Worm (Caenorhabditis elegans) whole organism, young adult: ENCODE data around the gene T05H10.8.

Source experiments
- B0261.1 ChIP-seq: sonication (generic microtip); optimal IDR thresholded peaks from 2 replicates; lab custom pipeline; 2016; ENCODE audit warnings: mild to moderate bottlenecking, missing genetic modification characterization, moderate library complexity, missing compliant biosample characterization
- B0336.3 ChIP-seq: fragments of 200-800 bp; sonication (Bioruptor generic); IDR thresholded peaks from 2 replicates; pipeline ENCODE4 v1.3.6; 2022; ENCODE audit warnings: missing genetic modification characterization, missing compliant biosample characterization
- Y67H2A.10 ChIP-seq: fragments of 200-800 bp; sonication (Bioruptor generic); conservative IDR thresholded peaks from 2 replicates; pipeline ENCODE4 v1.3.6; 2022; ENCODE audit warnings: missing genetic modification reagents, missing genetic modification characterization, missing compliant biosample characterization
- aptf-2 ChIP-seq: fragments of 200-800 bp; sonication (Bioruptor generic); conservative IDR thresholded peaks from 2 replicates; pipeline ENCODE4 v1.3.6; 2022; ENCODE audit warnings: missing genetic modification reagents, missing genetic modification characterization, missing compliant biosample characterization
- cebp-2 ChIP-seq: fragments of 200-800 bp; sonication (Bioruptor generic); IDR thresholded peaks from 2 replicates; pipeline ENCODE4 v1.3.6; 2022; ENCODE audit warnings: missing genetic modification characterization, missing compliant biosample characterization
- pha-4 ChIP-seq: fragments of 150-350 bp; sonication (generic microtip); optimal IDR thresholded peaks from 2 replicates; lab custom pipeline; 2014; ENCODE audit warnings: missing biosample characterization, missing genetic modification reagents, missing genetic modification characterization
- tbx-9 ChIP-seq: sonication (generic microtip); optimal IDR thresholded peaks from 2 replicates; lab custom pipeline; 2016; ENCODE audit warnings: borderline replicate concordance, missing genetic modification characterization, inconsistent platforms, missing compliant biosample characterization
- unc-62 ChIP-seq: fragments of 150-350 bp; optimal IDR thresholded peaks from 2 replicates; lab custom pipeline; 2014; ENCODE audit warnings: missing biosample characterization, missing genetic modification reagents, missing genetic modification characterization
- ztf-28 ChIP-seq: fragments of 200-800 bp; sonication (Bioruptor generic); IDR thresholded peaks from 2 replicates; pipeline ENCODE4 v1.3.6; 2022; ENCODE audit warnings: missing genetic modification reagents, missing genetic modification characterization, missing compliant biosample characterization

- TF ChIP-seq unc-62 (GFP tag; lab: Kevin White, UChicago): no peak
- TF ChIP-seq aptf-2 (GFP tag; lab: Robert Waterston, UW): no peak
- TF ChIP-seq Y67H2A.10 (GFP tag; lab: Robert Waterston, UW): no peak
- peak; percentile 10 for TF ChIP-seq pha-4
- TF ChIP-seq B0336.3 (GFP tag; lab: Robert Waterston, UW): no peak; the same call in 1 of the 2 replicates
- TF ChIP-seq cebp-2 (GFP tag; lab: Robert Waterston, UW): no peak
- TF ChIP-seq tbx-9 (tag; lab: Kevin White, UChicago): no peak
- no peak for TF ChIP-seq ztf-28 (GFP tag; lab: Robert Waterston, UW)
- TF ChIP-seq B0261.1 (tag; lab: Kevin White, UChicago): no peak
Measured at ce11 chrII:8091528-8091927, 32.7 kb downstream of the T05H10.8 start.
